Fruit fly (Drosophila melanogaster): Measurements from ENCODE around the gene CG32461.

dm6 chr3L:22943484-22943883 lies 11.6 kb downstream of the CG32461 start:
- no peak for TF ChIP-seq CG8478 (optimal IDR thresholded peaks at IDR 0.05)
- TF ChIP-seq CTCF (optimal IDR thresholded peaks at IDR 0.05): no peak
